Fruit fly (Drosophila melanogaster) whole organism, embryonic: ENCODE data around the gene Nepl20.

Source experiments
- Abd-B ChIP-seq: fragments of 200-800 bp; sonication (Bioruptor generic); optimal IDR thresholded peaks from 2 replicates; lab custom pipeline; 2018; ENCODE audit warnings: missing biosample characterization, mild to moderate bottlenecking, missing genetic modification characterization, moderate library complexity
- Adf1 ChIP-seq: fragments of 200-800 bp; sonication (Bioruptor generic); IDR thresholded peaks from 2 replicates; pipeline ENCODE4 v1.3.6; 2022; ENCODE audit warnings: missing biosample characterization, missing genetic modification characterization
- Antp ChIP-seq: fragments of 200-800 bp; sonication (Bioruptor generic); optimal IDR thresholded peaks from 3 replicates; lab custom pipeline; 2016; ENCODE audit warnings: missing biosample characterization, missing genetic modification characterization
- Asciz ChIP-seq: fragments of 200-800 bp; sonication (Bioruptor generic); optimal IDR thresholded peaks from 2 replicates; lab custom pipeline; 2017; ENCODE audit warnings: missing biosample characterization, mild to moderate bottlenecking, missing genetic modification characterization, missing genetic modification reagents
- BtbVII ChIP-seq: fragments of 200-800 bp; sonication (Bioruptor generic); optimal IDR thresholded peaks from 3 replicates; lab custom pipeline; 2017; ENCODE audit warnings: missing biosample characterization, mild to moderate bottlenecking, missing genetic modification characterization
- CG1024 ChIP-seq: fragments of 200-800 bp; sonication (Bioruptor generic); IDR thresholded peaks from 2 replicates; pipeline ENCODE4 v1.3.6; 2022; ENCODE audit warnings: missing biosample characterization, missing genetic modification characterization
- CG12104 ChIP-seq: fragments of 200-800 bp; sonication (Bioruptor generic); optimal IDR thresholded peaks from 3 replicates; lab custom pipeline; 2016; ENCODE audit warnings: missing biosample characterization, missing genetic modification characterization
- CG12219 ChIP-seq: fragments of 200-800 bp; sonication (Bioruptor generic); optimal IDR thresholded peaks from 3 replicates; lab custom pipeline; 2018; ENCODE audit warnings: missing biosample characterization, mild to moderate bottlenecking, missing genetic modification characterization
- CG12299 ChIP-seq: fragments of 200-800 bp; sonication (Bioruptor generic); optimal IDR thresholded peaks from 2 replicates; lab custom pipeline; 2018; ENCODE audit warnings: missing biosample characterization, mild to moderate bottlenecking, missing genetic modification characterization
- CG1233 ChIP-seq: fragments of 200-800 bp; sonication (Bioruptor generic); optimal IDR thresholded peaks from 4 replicates; lab custom pipeline; 2018; ENCODE audit warnings: missing biosample characterization, mild to moderate bottlenecking, missing genetic modification characterization
- CG12391 ChIP-seq: fragments of 200-800 bp; sonication (Bioruptor generic); optimal IDR thresholded peaks from 3 replicates; lab custom pipeline; 2018; ENCODE audit warnings: missing biosample characterization, mild to moderate bottlenecking, missing genetic modification characterization, moderate library complexity
- CG14710 ChIP-seq: fragments of 200-800 bp; sonication (Bioruptor generic); optimal IDR thresholded peaks from 3 replicates; lab custom pipeline; 2019; ENCODE audit warnings: missing biosample characterization, mild to moderate bottlenecking, missing genetic modification characterization, moderate library complexity
- CG16863 ChIP-seq: fragments of 200-800 bp; sonication (Bioruptor generic); optimal IDR thresholded peaks from 3 replicates; lab custom pipeline; 2016; ENCODE audit warnings: missing biosample characterization, missing genetic modification characterization
- CG17361 ChIP-seq: fragments of 200-800 bp; sonication (Bioruptor generic); IDR thresholded peaks from 3 replicates; pipeline ENCODE4 v1.3.6; 2022; ENCODE audit warnings: missing biosample characterization, missing genetic modification characterization
- CG17612 ChIP-seq: fragments of 200-800 bp; sonication (Bioruptor generic); IDR thresholded peaks from 2 replicates; pipeline ENCODE4 v1.3.6; 2022; ENCODE audit warnings: missing biosample characterization, missing genetic modification characterization
- CG2129 ChIP-seq: fragments of 200-800 bp; sonication (Bioruptor generic); IDR thresholded peaks from 2 replicates; pipeline ENCODE4 v1.3.6; 2022; ENCODE audit warnings: missing biosample characterization, missing genetic modification characterization; ENCODE audit not compliant: partially characterized antibody
- CG2199 ChIP-seq: fragments of 200-800 bp; sonication (Bioruptor generic); IDR thresholded peaks from 3 replicates; pipeline ENCODE4 v1.3.6; 2022; ENCODE audit warnings: missing biosample characterization, missing genetic modification characterization
- CG2202 ChIP-seq: fragments of 200-800 bp; sonication (Bioruptor generic); optimal IDR thresholded peaks from 2 replicates; lab custom pipeline; 2018; ENCODE audit warnings: missing biosample characterization, mild to moderate bottlenecking, missing genetic modification characterization
- CG2889 ChIP-seq: fragments of 200-800 bp; sonication (Bioruptor generic); IDR thresholded peaks from 3 replicates; pipeline ENCODE4 v1.3.6; 2022; ENCODE audit warnings: missing biosample characterization, missing genetic modification characterization
- CG30403 ChIP-seq: fragments of 200-800 bp; sonication (Bioruptor generic); optimal IDR thresholded peaks from 3 replicates; lab custom pipeline; 2016; ENCODE audit warnings: missing biosample characterization, missing genetic modification characterization
- CG33213 ChIP-seq: fragments of 200-800 bp; sonication (Bioruptor generic); optimal IDR thresholded peaks from 3 replicates; lab custom pipeline; 2016; ENCODE audit warnings: missing biosample characterization, missing genetic modification characterization
- CG3847 ChIP-seq: fragments of 200-800 bp; sonication (Bioruptor generic); IDR thresholded peaks from 2 replicates; pipeline ENCODE4 v1.3.6; 2022; ENCODE audit warnings: missing biosample characterization, missing genetic modification characterization
- CG4404 ChIP-seq: fragments of 200-800 bp; sonication (Bioruptor generic); IDR thresholded peaks from 2 replicates; pipeline ENCODE4 v1.3.6; 2022; ENCODE audit warnings: missing biosample characterization, missing genetic modification characterization
- CG6175 ChIP-seq: fragments of 200-800 bp; sonication (Bioruptor generic); IDR thresholded peaks from 3 replicates; pipeline ENCODE4 v1.3.6; 2022; ENCODE audit warnings: missing biosample characterization, missing genetic modification characterization
- CG6813 ChIP-seq: fragments of 200-800 bp; sonication (Bioruptor generic); optimal IDR thresholded peaks from 2 replicates; lab custom pipeline; 2017; ENCODE audit warnings: missing biosample characterization, missing genetic modification characterization, mild to moderate bottlenecking, moderate library complexity, missing genetic modification reagents
- CG8281 ChIP-seq: fragments of 200-800 bp; sonication (Bioruptor generic); optimal IDR thresholded peaks from 2 replicates; lab custom pipeline; 2018; ENCODE audit warnings: missing biosample characterization, mild to moderate bottlenecking, missing genetic modification characterization, moderate library complexity
- CG9609 ChIP-seq: fragments of 200-800 bp; sonication (Bioruptor generic); optimal IDR thresholded peaks from 3 replicates; lab custom pipeline; 2016; ENCODE audit warnings: missing biosample characterization, missing genetic modification characterization
- Camta ChIP-seq: fragments of 200-800 bp; sonication (Bioruptor generic); optimal IDR thresholded peaks from 2 replicates; lab custom pipeline; 2016; ENCODE audit warnings: missing biosample characterization, missing genetic modification characterization
- Fer3 ChIP-seq: fragments of 200-800 bp; sonication (Bioruptor generic); optimal IDR thresholded peaks from 2 replicates; lab custom pipeline; 2018; ENCODE audit warnings: missing biosample characterization, mild to moderate bottlenecking, missing genetic modification characterization, moderate library complexity
- Gsc ChIP-seq: fragments of 200-800 bp; sonication (Bioruptor generic); IDR thresholded peaks from 2 replicates; pipeline ENCODE4 v1.3.6; 2022; ENCODE audit warnings: missing biosample characterization, missing genetic modification characterization
- HLH3B ChIP-seq: fragments of 200-800 bp; sonication (Bioruptor generic); IDR thresholded peaks from 2 replicates; pipeline ENCODE4 v1.3.6; 2022; ENCODE audit warnings: missing biosample characterization, missing genetic modification characterization
- HLHmδ ChIP-seq: fragments of 200-800 bp; sonication (Bioruptor generic); optimal IDR thresholded peaks from 2 replicates; lab custom pipeline; 2018; ENCODE audit warnings: missing biosample characterization, mild to moderate bottlenecking, missing genetic modification characterization, moderate library complexity
- Hey ChIP-seq: fragments of 200-800 bp; sonication (Bioruptor generic); optimal IDR thresholded peaks from 3 replicates; lab custom pipeline; 2018; ENCODE audit warnings: missing biosample characterization, mild to moderate bottlenecking, missing genetic modification characterization
- Jarid2 ChIP-seq: fragments of 200-800 bp; sonication (Bioruptor generic); optimal IDR thresholded peaks from 3 replicates; lab custom pipeline; 2017; ENCODE audit warnings: mild to moderate bottlenecking, missing biosample characterization, missing genetic modification reagents, missing genetic modification characterization
- NK7.1 ChIP-seq: fragments of 200-800 bp; sonication (Bioruptor generic); optimal IDR thresholded peaks from 3 replicates; lab custom pipeline; 2016; ENCODE audit warnings: missing biosample characterization, missing genetic modification characterization
- Nf-YC ChIP-seq: fragments of 200-800 bp; optimal IDR thresholded peaks from 3 replicates; lab custom pipeline; 2019; ENCODE audit warnings: missing biosample characterization, mild to moderate bottlenecking, missing genetic modification characterization, moderate library complexity
- Sox100B ChIP-seq: fragments of 200-800 bp; sonication (Bioruptor generic); optimal IDR thresholded peaks from 3 replicates; lab custom pipeline; 2018; ENCODE audit warnings: missing biosample characterization, mild to moderate bottlenecking, missing genetic modification characterization
- bab2 ChIP-seq: fragments of 200-800 bp; sonication (Bioruptor generic); optimal IDR thresholded peaks from 2 replicates; lab custom pipeline; 2016; ENCODE audit warnings: missing biosample characterization, missing genetic modification characterization
- cwo ChIP-seq: fragments of 200-800 bp; sonication (Bioruptor generic); optimal IDR thresholded peaks from 3 replicates; lab custom pipeline; 2017; ENCODE audit warnings: missing biosample characterization, missing genetic modification characterization, mild to moderate bottlenecking, moderate library complexity, missing genetic modification reagents
- dmrt99B ChIP-seq: fragments of 200-800 bp; sonication (Bioruptor generic); optimal IDR thresholded peaks from 2 replicates; lab custom pipeline; 2018; ENCODE audit warnings: missing biosample characterization, mild to moderate bottlenecking, missing genetic modification characterization, moderate library complexity
- esg ChIP-seq: fragments of 200-800 bp; sonication (Bioruptor generic); conservative IDR thresholded peaks from 2 replicates; pipeline ENCODE4 v1.3.6; 2022; ENCODE audit warnings: missing biosample characterization, missing genetic modification characterization
- lilli ChIP-seq: fragments of 200-800 bp; sonication (Bioruptor generic); optimal IDR thresholded peaks from 3 replicates; lab custom pipeline; 2016; ENCODE audit warnings: missing biosample characterization, missing genetic modification characterization
- luna ChIP-seq: fragments of 200-800 bp; sonication (Bioruptor generic); optimal IDR thresholded peaks from 2 replicates; lab custom pipeline; 2016; ENCODE audit warnings: missing biosample characterization, missing genetic modification characterization
- nerfin-2 ChIP-seq: fragments of 200-800 bp; sonication (Bioruptor generic); IDR thresholded peaks from 2 replicates; pipeline ENCODE4 v1.3.6; 2022; ENCODE audit warnings: missing biosample characterization, missing genetic modification characterization; ENCODE audit not compliant: partially characterized antibody
- nom ChIP-seq: fragments of 200-800 bp; sonication (Bioruptor generic); optimal IDR thresholded peaks from 2 replicates; lab custom pipeline; 2017; ENCODE audit warnings: missing biosample characterization, missing genetic modification characterization, mild to moderate bottlenecking, moderate library complexity, missing genetic modification reagents
- seq ChIP-seq: fragments of 200-800 bp; sonication (Bioruptor generic); IDR thresholded peaks from 2 replicates; pipeline ENCODE4 v1.3.6; 2022; ENCODE audit warnings: missing biosample characterization, missing genetic modification characterization
- slbo ChIP-seq: fragments of 200-800 bp; sonication (Bioruptor generic); IDR thresholded peaks from 2 replicates; pipeline ENCODE4 v1.3.6; 2022; ENCODE audit warnings: missing biosample characterization, missing genetic modification characterization
- slou ChIP-seq: fragments of 200-800 bp; sonication (Bioruptor generic); optimal IDR thresholded peaks from 3 replicates; lab custom pipeline; 2016; ENCODE audit warnings: missing biosample characterization, missing genetic modification characterization
- stwl ChIP-seq: fragments of 200-800 bp; sonication (Bioruptor generic); optimal IDR thresholded peaks from 3 replicates; lab custom pipeline; 2018; ENCODE audit warnings: missing biosample characterization, mild to moderate bottlenecking, missing genetic modification characterization, moderate library complexity
- zfh2 ChIP-seq: fragments of 200-800 bp; sonication (Bioruptor generic); optimal IDR thresholded peaks from 2 replicates; lab custom pipeline; 2016; ENCODE audit warnings: missing biosample characterization, missing genetic modification characterization

The Nepl20 gene

DNA sequence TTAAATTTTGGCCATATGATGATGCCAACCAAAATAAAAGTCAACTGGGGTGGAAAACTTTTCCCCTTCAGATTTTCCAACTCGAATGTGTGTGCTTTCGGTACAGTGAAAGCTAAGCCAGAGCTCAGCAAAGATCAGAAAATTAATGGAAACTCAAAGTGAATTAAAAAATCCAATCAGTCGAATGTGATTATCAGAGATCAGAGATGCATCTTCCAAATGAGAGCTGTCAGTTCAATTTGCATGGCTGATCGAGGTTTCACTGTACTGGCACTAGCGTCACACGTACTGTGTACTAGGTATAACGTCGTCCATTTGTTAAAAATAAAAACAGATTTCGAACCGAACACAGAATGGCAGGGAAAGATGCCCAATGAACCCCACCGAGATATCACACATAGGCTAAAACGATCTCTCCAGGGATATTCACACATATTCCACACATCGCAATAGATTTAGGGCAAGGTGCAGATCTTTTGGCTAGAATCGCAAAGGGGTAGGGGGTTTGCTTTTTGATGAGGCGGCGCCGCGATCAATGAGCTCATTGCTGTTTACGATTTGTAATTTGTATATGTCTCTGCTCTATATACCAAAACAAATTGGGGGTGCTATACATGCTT is 24.3 kb downstream of the Nepl20 start (continued):
- peak; percentile 70 for TF ChIP-seq Fer3 (tag; lab: Kevin White, UChicago)
- peak; percentile 71 for TF ChIP-seq CG33213 (GFP tag; lab: Kevin White, UChicago)
- peak; percentile 71 for TF ChIP-seq dmrt99B (tag; lab: Kevin White, UChicago)
- TF ChIP-seq CG2889 = peak; percentile 88
- peak; percentile 87 for TF ChIP-seq lilli (GFP tag; lab: Kevin White, UChicago)
- no peak for TF ChIP-seq nerfin-2 (GFP tag; lab: Robert Waterston, UW)
- peak; percentile 30 for TF ChIP-seq BtbVII
- peak; percentile 49 for TF ChIP-seq seq (GFP tag; lab: Robert Waterston, UW)
- peak; percentile 62 for TF ChIP-seq Abd-B
- TF ChIP-seq slou (GFP tag; lab: Kevin White, UChicago) = peak; percentile 25
- peak; percentile 87 for TF ChIP-seq Antp (GFP tag; lab: Kevin White, UChicago)
- TF ChIP-seq esg (GFP tag; lab: Robert Waterston, UW) = peak; percentile 69
- TF ChIP-seq CG8281 (tag; lab: Kevin White, UChicago) = no peak
- TF ChIP-seq CG6813 (GFP tag; lab: Kevin White, UChicago) = peak; percentile 46
- peak; percentile 55 for TF ChIP-seq NK7.1 (GFP tag; lab: Kevin White, UChicago)
- peak; percentile 16 for TF ChIP-seq Asciz (GFP tag; lab: Kevin White, UChicago)
- TF ChIP-seq HLHmδ (GFP tag; lab: Kevin White, UChicago) = no peak
- peak; percentile 6 for TF ChIP-seq cwo
- peak; percentile 39 for TF ChIP-seq luna
- no peak for TF ChIP-seq nom (GFP tag; lab: Kevin White, UChicago)
- peak; percentile 90 for TF ChIP-seq zfh2 (GFP tag; lab: Kevin White, UChicago)
- TF ChIP-seq Sox100B (GFP tag; lab: Kevin White, UChicago) = no peak
- TF ChIP-seq CG12391 = peak; percentile 68
- TF ChIP-seq CG14710 = no peak
- TF ChIP-seq Nf-YC (tag; lab: Kevin White, UChicago) = peak; percentile 21
- TF ChIP-seq Jarid2 = peak; percentile 8
- peak; percentile 5 for TF ChIP-seq CG12299
- TF ChIP-seq CG2199 (GFP tag; lab: Robert Waterston, UW) = no peak
- TF ChIP-seq CG3847 (GFP tag; lab: Robert Waterston, UW) = peak; percentile 80
- peak; percentile 84 for TF ChIP-seq HLH3B (GFP tag; lab: Robert Waterston, UW)
- TF ChIP-seq CG17361 (GFP tag; lab: Robert Waterston, UW) = peak; percentile 50; the same call in 2 of the 3 replicates
- TF ChIP-seq CG2129 = no peak
- TF ChIP-seq bab2 (GFP tag; lab: Kevin White, UChicago) = peak; percentile 79
- TF ChIP-seq CG12219 = peak; percentile 73
- TF ChIP-seq Hey (tag; lab: Kevin White, UChicago) = no peak
- peak; percentile 58 for TF ChIP-seq CG1233 (GFP tag; lab: Kevin White, UChicago)
- peak; percentile 94 for TF ChIP-seq slbo (GFP tag; lab: Robert Waterston, UW)
- peak; percentile 60 for TF ChIP-seq CG4404 (GFP tag; lab: Robert Waterston, UW)
- no peak; the same call in 2 of the 3 replicates for TF ChIP-seq CG6175 (GFP tag; lab: Robert Waterston, UW)
- peak; percentile 66 for TF ChIP-seq CG16863
- no peak for TF ChIP-seq stwl (tag; lab: Kevin White, UChicago)
- peak; percentile 80 for TF ChIP-seq CG9609 (GFP tag; lab: Kevin White, UChicago)
- TF ChIP-seq CG2202 (tag; lab: Kevin White, UChicago) = peak; percentile 21
- peak; percentile 32 for TF ChIP-seq CG12104 (GFP tag; lab: Kevin White, UChicago)
- TF ChIP-seq CG1024 (GFP tag; lab: Robert Waterston, UW) = peak; percentile 48; the same call in 1 of the 2 replicates
- no peak for TF ChIP-seq Gsc (GFP tag; lab: Robert Waterston, UW)
- TF ChIP-seq CG17612 (GFP tag; lab: Robert Waterston, UW) = peak; percentile 68
- peak; percentile 69 for TF ChIP-seq Camta
- no peak; the same call in 1 of the 2 replicates for TF ChIP-seq Adf1
- TF ChIP-seq CG30403 (GFP tag; lab: Kevin White, UChicago) = peak; percentile 79
